Fruit fly (Drosophila melanogaster) whole organism, embryonic: Measurements from ENCODE around the gene rempA.

Source experiments
- Antp ChIP-seq: fragments of 200-800 bp; sonication (Bioruptor generic); optimal IDR thresholded peaks from 3 replicates; lab custom pipeline; 2016; ENCODE audit warnings: missing biosample characterization, missing genetic modification characterization
- CG10147 ChIP-seq: fragments of 200-800 bp; sonication (Bioruptor generic); optimal IDR thresholded peaks from 2 replicates; lab custom pipeline; 2019; ENCODE audit warnings: missing biosample characterization, mild to moderate bottlenecking, missing genetic modification characterization, moderate library complexity
- CG10267 ChIP-seq: fragments of 200-800 bp; sonication (Bioruptor generic); optimal IDR thresholded peaks from 2 replicates; lab custom pipeline; 2018; ENCODE audit warnings: missing biosample characterization, mild to moderate bottlenecking, missing genetic modification characterization, moderate library complexity
- CG10274 ChIP-seq: fragments of 200-800 bp; sonication (Bioruptor generic); optimal IDR thresholded peaks from 3 replicates; lab custom pipeline; 2017; ENCODE audit warnings: missing biosample characterization, mild to moderate bottlenecking, missing genetic modification characterization
- CG11093 ChIP-seq: fragments of 200-800 bp; sonication (Bioruptor generic); IDR thresholded peaks from 3 replicates; pipeline ENCODE4 v1.3.6; 2022; ENCODE audit warnings: missing biosample characterization, missing genetic modification characterization
- CG12104 ChIP-seq: fragments of 200-800 bp; sonication (Bioruptor generic); optimal IDR thresholded peaks from 3 replicates; lab custom pipeline; 2016; ENCODE audit warnings: missing biosample characterization, missing genetic modification characterization
- CG13424 ChIP-seq: fragments of 200-800 bp; sonication (Bioruptor generic); optimal IDR thresholded peaks from 2 replicates; lab custom pipeline; 2019; ENCODE audit warnings: missing biosample characterization, mild to moderate bottlenecking, missing genetic modification characterization, moderate library complexity
- CG14860 ChIP-seq: fragments of 200-800 bp; sonication (Bioruptor generic); IDR thresholded peaks from 3 replicates; pipeline ENCODE4 v1.3.6; 2022; ENCODE audit warnings: missing biosample characterization, missing genetic modification characterization; ENCODE audit not compliant: partially characterized antibody
- CG15696 ChIP-seq: fragments of 200-800 bp; sonication (Bioruptor generic); optimal IDR thresholded peaks from 2 replicates; lab custom pipeline; 2019; ENCODE audit warnings: missing biosample characterization, mild to moderate bottlenecking, missing genetic modification characterization, moderate library complexity
- CG1603 ChIP-seq: fragments of 200-800 bp; sonication (Bioruptor generic); optimal IDR thresholded peaks from 2 replicates; lab custom pipeline; 2019; ENCODE audit warnings: missing biosample characterization, mild to moderate bottlenecking, missing genetic modification characterization, moderate library complexity
- CG17612 ChIP-seq: fragments of 200-800 bp; sonication (Bioruptor generic); IDR thresholded peaks from 2 replicates; pipeline ENCODE4 v1.3.6; 2022; ENCODE audit warnings: missing biosample characterization, missing genetic modification characterization
- CG2129 ChIP-seq: fragments of 200-800 bp; sonication (Bioruptor generic); IDR thresholded peaks from 2 replicates; pipeline ENCODE4 v1.3.6; 2022; ENCODE audit warnings: missing biosample characterization, missing genetic modification characterization; ENCODE audit not compliant: partially characterized antibody
- CG30431 ChIP-seq: fragments of 200-800 bp; sonication (Bioruptor generic); optimal IDR thresholded peaks from 2 replicates; lab custom pipeline; 2017; ENCODE audit warnings: missing biosample characterization, missing genetic modification characterization
- CG31388 ChIP-seq: fragments of 200-800 bp; sonication (Bioruptor generic); optimal IDR thresholded peaks from 2 replicates; lab custom pipeline; 2016; ENCODE audit warnings: missing biosample characterization, missing genetic modification characterization
- CG3163 ChIP-seq: fragments of 200-800 bp; sonication (Bioruptor generic); optimal IDR thresholded peaks from 3 replicates; lab custom pipeline; 2016; ENCODE audit warnings: missing biosample characterization, missing genetic modification characterization
- CG4360 ChIP-seq: fragments of 200-800 bp; sonication (Bioruptor generic); IDR thresholded peaks from 2 replicates; pipeline ENCODE4 v1.3.6; 2022; ENCODE audit warnings: missing biosample characterization, missing genetic modification characterization
- CG5245 ChIP-seq: fragments of 200-800 bp; sonication (Bioruptor generic); optimal IDR thresholded peaks from 3 replicates; lab custom pipeline; 2016; ENCODE audit warnings: missing biosample characterization, missing genetic modification characterization
- CG6272 ChIP-seq: fragments of 200-800 bp; sonication (Bioruptor generic); IDR thresholded peaks from 2 replicates; pipeline ENCODE4 v1.3.6; 2022; ENCODE audit warnings: missing biosample characterization, missing genetic modification characterization
- CG6854 ChIP-seq: fragments of 200-800 bp; sonication (Bioruptor generic); optimal IDR thresholded peaks from 3 replicates; lab custom pipeline; 2017; ENCODE audit warnings: missing biosample characterization, mild to moderate bottlenecking, missing genetic modification characterization
- CG7963 ChIP-seq: fragments of 200-800 bp; sonication (Bioruptor generic); IDR thresholded peaks from 3 replicates; pipeline ENCODE4 v1.3.6; 2022; ENCODE audit warnings: missing biosample characterization, missing genetic modification characterization; ENCODE audit not compliant: partially characterized antibody
- CG8359 ChIP-seq: fragments of 200-800 bp; sonication (Bioruptor generic); optimal IDR thresholded peaks from 2 replicates; lab custom pipeline; 2017; ENCODE audit warnings: missing biosample characterization, mild to moderate bottlenecking, missing genetic modification characterization, borderline replicate concordance
- CG8765 ChIP-seq: fragments of 200-800 bp; sonication (Bioruptor generic); IDR thresholded peaks from 2 replicates; pipeline ENCODE4 v1.3.6; 2022; ENCODE audit warnings: missing biosample characterization, missing genetic modification characterization
- CG9437 ChIP-seq: fragments of 200-800 bp; sonication (Bioruptor generic); optimal IDR thresholded peaks from 2 replicates; lab custom pipeline; 2018; ENCODE audit warnings: missing biosample characterization, mild to moderate bottlenecking, missing genetic modification characterization
- CG9932 ChIP-seq: fragments of 200-800 bp; sonication (Bioruptor generic); IDR thresholded peaks from 2 replicates; pipeline ENCODE4 v1.3.6; 2022; ENCODE audit warnings: missing biosample characterization, missing genetic modification characterization
- CoRest ChIP-seq: fragments of 200-800 bp; sonication (Bioruptor generic); optimal IDR thresholded peaks from 3 replicates; lab custom pipeline; 2018; ENCODE audit warnings: missing biosample characterization, mild to moderate bottlenecking, missing genetic modification characterization, moderate library complexity
- Dip2 ChIP-seq: fragments of 200-800 bp; sonication (Bioruptor generic); IDR thresholded peaks from 2 replicates; pipeline ENCODE4 v1.3.6; 2022; ENCODE audit warnings: missing biosample characterization, missing genetic modification characterization
- Dll ChIP-seq: fragments of 200-800 bp; sonication (Bioruptor generic); IDR thresholded peaks from 4 replicates; pipeline ENCODE4 v1.3.6; 2022; ENCODE audit warnings: missing biosample characterization, missing genetic modification characterization; ENCODE audit not compliant: partially characterized antibody
- Kr ChIP-seq: fragments of 200-800 bp; sonication (Bioruptor generic); optimal IDR thresholded peaks from 2 replicates; lab custom pipeline; 2017; ENCODE audit warnings: missing biosample characterization, mild to moderate bottlenecking, missing genetic modification characterization
- MESR4 ChIP-seq: fragments of 200-800 bp; sonication (Bioruptor generic); optimal IDR thresholded peaks from 2 replicates; lab custom pipeline; 2018; ENCODE audit warnings: missing biosample characterization, mild to moderate bottlenecking, missing genetic modification characterization, moderate library complexity
- Ravus ChIP-seq: fragments of 200-800 bp; sonication (Bioruptor generic); IDR thresholded peaks from 2 replicates; pipeline ENCODE4 v1.3.6; 2022; ENCODE audit warnings: missing biosample characterization, missing genetic modification characterization
- Scr ChIP-seq: fragments of 200-800 bp; sonication (Bioruptor generic); IDR thresholded peaks from 2 replicates; pipeline ENCODE4 v1.3.6; 2022; ENCODE audit warnings: missing biosample characterization, missing genetic modification characterization; ENCODE audit not compliant: partially characterized antibody
- ash1 ChIP-seq: fragments of 200-800 bp; sonication (Bioruptor generic); optimal IDR thresholded peaks from 2 replicates; lab custom pipeline; 2018; ENCODE audit warnings: missing biosample characterization, mild to moderate bottlenecking, missing genetic modification characterization
- ato ChIP-seq: fragments of 200-800 bp; sonication (Bioruptor generic); IDR thresholded peaks from 2 replicates; pipeline ENCODE4 v1.3.6; 2022; ENCODE audit warnings: missing biosample characterization, missing genetic modification characterization; ENCODE audit not compliant: partially characterized antibody
- bbx ChIP-seq: fragments of 200-800 bp; sonication (Bioruptor generic); IDR thresholded peaks from 2 replicates; pipeline ENCODE4 v1.3.6; 2022; ENCODE audit warnings: missing biosample characterization, missing genetic modification characterization; ENCODE audit not compliant: partially characterized antibody
- bcd ChIP-seq: fragments of 200-800 bp; sonication (Bioruptor generic); optimal IDR thresholded peaks from 2 replicates; lab custom pipeline; 2017; ENCODE audit warnings: missing biosample characterization, mild to moderate bottlenecking, missing genetic modification characterization
- cato ChIP-seq: fragments of 200-800 bp; sonication (Bioruptor generic); optimal IDR thresholded peaks from 2 replicates; lab custom pipeline; 2016; ENCODE audit warnings: missing biosample characterization, missing genetic modification characterization, borderline replicate concordance
- caup ChIP-seq: fragments of 200-800 bp; sonication (Bioruptor generic); optimal IDR thresholded peaks from 3 replicates; lab custom pipeline; 2017; ENCODE audit warnings: missing biosample characterization, mild to moderate bottlenecking, missing genetic modification characterization, moderate library complexity; ENCODE audit not compliant: severe bottlenecking
- emc ChIP-seq: fragments of 200-800 bp; sonication (Bioruptor generic); optimal IDR thresholded peaks from 2 replicates; lab custom pipeline; 2016; ENCODE audit warnings: missing biosample characterization, missing genetic modification characterization
- grn ChIP-seq: fragments of 200-800 bp; sonication (Bioruptor generic); optimal IDR thresholded peaks from 3 replicates; lab custom pipeline; 2017; ENCODE audit warnings: missing biosample characterization, missing genetic modification characterization
- hth ChIP-seq: fragments of >200 bp; optimal IDR thresholded peaks from 2 replicates; lab custom pipeline; 2017; ENCODE audit warnings: inconsistent platforms
- kah ChIP-seq: fragments of 200-800 bp; sonication (Bioruptor generic); optimal IDR thresholded peaks from 2 replicates; lab custom pipeline; 2018; ENCODE audit warnings: missing biosample characterization, mild to moderate bottlenecking, missing genetic modification characterization
- lab ChIP-seq: fragments of 200-800 bp; sonication (Bioruptor generic); optimal IDR thresholded peaks from 3 replicates; lab custom pipeline; 2017; ENCODE audit warnings: missing biosample characterization, missing genetic modification characterization, mild to moderate bottlenecking, moderate library complexity, missing genetic modification reagents
- pan ChIP-seq, 4 experiments: fragments of >200 bp in 3 of 4; fragments of 200-800 bp in 1 of 4; sonication (Bioruptor generic) in 1 of 4; optimal IDR thresholded peaks in 3 of 4; IDR thresholded peaks in 1 of 4; 2 replicates each; pipeline versions ENCODE4 v1.3.6 to Lab custom; 2017 to 2022; ENCODE audit warnings: missing biosample characterization in 2 of 4, missing genetic modification characterization in 2 of 4, mixed read lengths in 1 of 4
- phol ChIP-seq: fragments of 200-800 bp; sonication (Bioruptor generic); optimal IDR thresholded peaks from 3 replicates; lab custom pipeline; 2018; ENCODE audit warnings: missing biosample characterization, mild to moderate bottlenecking, missing genetic modification characterization, moderate library complexity
- salm ChIP-seq: fragments of 200-800 bp; sonication (Bioruptor generic); optimal IDR thresholded peaks from 2 replicates; lab custom pipeline; 2018; ENCODE audit warnings: missing biosample characterization, mild to moderate bottlenecking, missing genetic modification characterization
- sisA ChIP-seq: fragments of 200-800 bp; sonication (Bioruptor generic); IDR thresholded peaks from 2 replicates; pipeline ENCODE4 v1.3.6; 2022; ENCODE audit warnings: missing biosample characterization, missing genetic modification characterization
- slp2 ChIP-seq: fragments of 200-800 bp; sonication (Bioruptor generic); optimal IDR thresholded peaks from 2 replicates; lab custom pipeline; 2016; ENCODE audit warnings: missing biosample characterization, missing genetic modification characterization
- sna ChIP-seq: fragments of 200-800 bp; sonication (Bioruptor generic); IDR thresholded peaks from 2 replicates; pipeline ENCODE4 v1.3.6; 2022; ENCODE audit warnings: missing biosample characterization, missing genetic modification characterization; ENCODE audit not compliant: partially characterized antibody
- stwl ChIP-seq: fragments of 200-800 bp; sonication (Bioruptor generic); optimal IDR thresholded peaks from 3 replicates; lab custom pipeline; 2018; ENCODE audit warnings: missing biosample characterization, mild to moderate bottlenecking, missing genetic modification characterization, moderate library complexity

The rempA gene

dm6 chr2L:602439-602879 is 42.3 kb upstream of the rempA start, which contains the start of gene CG13689 (continued):
- peak; percentile 59 for TF ChIP-seq bcd (GFP tag; lab: Kevin White, UChicago)
- TF ChIP-seq CG6272 = no peak
- TF ChIP-seq ash1 (GFP tag; lab: Kevin White, UChicago) = no peak
- no peak for TF ChIP-seq CG10147
- TF ChIP-seq grn (GFP tag; lab: Kevin White, UChicago) = peak; percentile 78
- TF ChIP-seq MESR4 (GFP tag; lab: Kevin White, UChicago) = peak; percentile 35
- TF ChIP-seq CoRest (tag; lab: Kevin White, UChicago) = peak; percentile 68
- peak; percentile 56; the same call in 2 of the 4 replicates for TF ChIP-seq Dll (GFP tag; lab: Robert Waterston, UW)
- TF ChIP-seq sisA (GFP tag; lab: Robert Waterston, UW) = peak; percentile 63
- TF ChIP-seq slp2 = no peak
- no peak for TF ChIP-seq emc
- no peak for TF ChIP-seq CG11093 (GFP tag; lab: Robert Waterston, UW)
- TF ChIP-seq Kr (GFP tag; lab: Kevin White, UChicago) = no peak
- peak; percentile 82 for TF ChIP-seq stwl
- TF ChIP-seq CG10274 (GFP tag; lab: Kevin White, UChicago) = no peak
- no peak for TF ChIP-seq CG17612 (GFP tag; lab: Robert Waterston, UW)
- TF ChIP-seq CG10267 = peak; percentile 90
- TF ChIP-seq CG1603 (tag; lab: Kevin White, UChicago) = peak; percentile 40
- TF ChIP-seq CG2129 (GFP tag; lab: Robert Waterston, UW) = no peak
- TF ChIP-seq lab (GFP tag; lab: Kevin White, UChicago) = no peak
- no peak for TF ChIP-seq ato (GFP tag; lab: Robert Waterston, UW)
- TF ChIP-seq Scr = peak; percentile 39
- peak; percentile 34 for TF ChIP-seq phol (tag; lab: Kevin White, UChicago)
- peak; percentile 81 for TF ChIP-seq CG9932 (GFP tag; lab: Robert Waterston, UW)
- TF ChIP-seq CG31388 (GFP tag; lab: Kevin White, UChicago) = no peak
- peak; percentile 11 for TF ChIP-seq CG12104 (GFP tag; lab: Kevin White, UChicago)
- no peak for TF ChIP-seq pan (optimal IDR thresholded peaks at IDR 0.05; lab: Kevin White, UChicago)
- TF ChIP-seq pan (GFP tag; optimal IDR thresholded peaks at IDR 0.05 in 1 of 2, IDR thresholded peaks at IDR 0.05 in 1 of 2) = no peak
- TF ChIP-seq CG13424 (tag; lab: Kevin White, UChicago) = peak; percentile 39
- no peak for TF ChIP-seq CG7963 (GFP tag; lab: Robert Waterston, UW)
- no peak for TF ChIP-seq CG9437
- TF ChIP-seq sna (GFP tag; lab: Robert Waterston, UW) = no peak; the same call in 1 of the 2 replicates
- TF ChIP-seq caup (GFP tag; lab: Kevin White, UChicago) = peak; percentile 32
- TF ChIP-seq CG6854 = no peak
- no peak for TF ChIP-seq CG8359 (GFP tag; lab: Kevin White, UChicago)
- no peak for TF ChIP-seq salm
- TF ChIP-seq Dip2 = peak; percentile 99
- no peak for TF ChIP-seq Ravus (GFP tag; lab: Robert Waterston, UW)
- TF ChIP-seq kah (GFP tag; lab: Kevin White, UChicago) = no peak
- no peak for TF ChIP-seq cato (GFP tag; lab: Kevin White, UChicago)
- no peak for TF ChIP-seq CG3163
- TF ChIP-seq Antp (GFP tag; lab: Kevin White, UChicago) = peak; percentile 22
- TF ChIP-seq CG14860 (GFP tag; lab: Robert Waterston, UW) = no peak
- TF ChIP-seq CG4360 = no peak
- no peak for TF ChIP-seq hth (lab: Kevin White, UChicago)
- peak; percentile 48 for TF ChIP-seq CG5245 (GFP tag; lab: Kevin White, UChicago)
- TF ChIP-seq CG8765 (GFP tag; lab: Robert Waterston, UW) = no peak
- peak; percentile 78 for TF ChIP-seq CG15696 (tag; lab: Kevin White, UChicago)
- peak; percentile 5 for TF ChIP-seq CG30431 (GFP tag; lab: Kevin White, UChicago)
- TF ChIP-seq bbx (GFP tag; lab: Robert Waterston, UW) = no peak
